Fruit fly (Drosophila melanogaster): Measurements from ENCODE around the gene CG7115.

CG7115 gene

DNA sequence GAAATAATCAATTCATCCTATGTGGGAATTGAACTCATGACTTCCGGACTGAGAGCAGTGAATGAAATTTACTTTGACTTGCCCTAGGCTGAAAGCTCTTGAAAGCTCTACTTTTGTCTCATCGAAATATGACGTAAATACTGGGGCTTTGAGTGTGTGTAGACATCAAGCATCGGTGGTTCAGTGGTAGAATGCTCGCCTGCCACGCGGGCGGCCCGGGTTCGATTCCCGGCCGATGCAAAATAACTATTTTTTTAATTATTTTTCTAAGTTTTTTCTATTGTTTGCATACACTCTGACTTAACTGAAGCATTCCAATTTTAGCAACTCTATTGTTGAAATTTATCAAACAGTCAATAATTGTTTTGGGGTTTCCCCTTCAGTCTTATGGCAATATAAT is 51.7 kb downstream of the CG7115 start (continued):
- TF ChIP-seq trem (tag; optimal IDR thresholded peaks at IDR 0.05): no peak
- no peak for TF ChIP-seq CG15011 (GFP tag; optimal IDR thresholded peaks at IDR 0.05)
- TF ChIP-seq CG2129 (GFP tag; IDR thresholded peaks at IDR 0.05; ENCODE audit: partially characterized antibody): no peak
- TF ChIP-seq CG1603 (tag; optimal IDR thresholded peaks at IDR 0.05): no peak
- no peak for TF ChIP-seq CG8478 (optimal IDR thresholded peaks at IDR 0.05)
- no peak for TF ChIP-seq Myb (GFP tag; optimal IDR thresholded peaks at IDR 0.05)
- no peak for TF ChIP-seq CG33213 (GFP tag; optimal IDR thresholded peaks at IDR 0.05)
- no peak for TF ChIP-seq Med (GFP tag)
- peak; percentile 92 for TF ChIP-seq Opbp (GFP tag; IDR thresholded peaks at IDR 0.05; ENCODE audit: partially characterized antibody)
- no peak for TF ChIP-seq CG10654 (GFP tag; optimal IDR thresholded peaks at IDR 0.05)
- no peak for TF ChIP-seq lilli (GFP tag; optimal IDR thresholded peaks at IDR 0.05)
- TF ChIP-seq CHES-1-like (GFP tag; optimal IDR thresholded peaks at IDR 0.05): no peak
- TF ChIP-seq Nf-YA (GFP tag; IDR thresholded peaks at IDR 0.05): no peak
- TF ChIP-seq amos (GFP tag; IDR thresholded peaks at IDR 0.05; ENCODE audit: partially characterized antibody): peak; percentile 72
- TF ChIP-seq CG13287 (GFP tag; IDR thresholded peaks at IDR 0.05; ENCODE audit: partially characterized antibody): peak; percentile 74
- TF ChIP-seq knrl (GFP tag; IDR thresholded peaks at IDR 0.05; ENCODE audit: partially characterized antibody): peak; percentile 78
- TF ChIP-seq CG34422 (GFP tag; IDR thresholded peaks at IDR 0.05): no peak
- no peak for TF ChIP-seq unpg (GFP tag; optimal IDR thresholded peaks at IDR 0.05)
- TF ChIP-seq ci (GFP tag; IDR thresholded peaks at IDR 0.05): peak; percentile 17; the same call in 2 of the 3 replicates
- no peak for TF ChIP-seq sisA (GFP tag; IDR thresholded peaks at IDR 0.05)
- TF ChIP-seq Ada2b (GFP tag; IDR thresholded peaks at IDR 0.05): no peak
- TF ChIP-seq grau (tag; optimal IDR thresholded peaks at IDR 0.05): no peak
- TF ChIP-seq Chrac-16 (GFP tag; optimal IDR thresholded peaks at IDR 0.05): no peak
- no peak for TF ChIP-seq ken (GFP tag; IDR thresholded peaks at IDR 0.05)
- peak; percentile 74 for TF ChIP-seq sna (GFP tag; IDR thresholded peaks at IDR 0.05; ENCODE audit: partially characterized antibody)
- peak; percentile 61; the same call in 3 of the 4 replicates for TF ChIP-seq Dll (GFP tag; IDR thresholded peaks at IDR 0.05; ENCODE audit: partially characterized antibody)
- no peak for TF ChIP-seq sc (optimal IDR thresholded peaks at IDR 0.05)
- no peak for TF ChIP-seq sc (GFP tag; optimal IDR thresholded peaks at IDR 0.05)
- no peak for TF ChIP-seq Mes4 (GFP tag; optimal IDR thresholded peaks at IDR 0.05)
- no peak for TF ChIP-seq vfl (GFP tag; optimal IDR thresholded peaks at IDR 0.05)
- TF ChIP-seq Hr39 (optimal IDR thresholded peaks at IDR 0.05): no peak
- peak; percentile 70 for TF ChIP-seq Scr (GFP tag; IDR thresholded peaks at IDR 0.05; ENCODE audit: partially characterized antibody)
- no peak for TF ChIP-seq CG10366 (GFP tag; IDR thresholded peaks at IDR 0.05)
- peak; percentile 59 for TF ChIP-seq unc-4 (GFP tag; IDR thresholded peaks at IDR 0.05; ENCODE audit: partially characterized antibody)
- no peak for TF ChIP-seq ATbp (GFP tag; optimal IDR thresholded peaks at IDR 0.05)
- no peak for TF ChIP-seq CG11093 (GFP tag; IDR thresholded peaks at IDR 0.05)
- TF ChIP-seq CoRest (tag; optimal IDR thresholded peaks at IDR 0.05): no peak
- peak; percentile 70 for TF ChIP-seq CG34224 (GFP tag; IDR thresholded peaks at IDR 0.05; ENCODE audit: partially characterized antibody)
- no peak for TF ChIP-seq Ets65A (GFP tag)
- TF ChIP-seq stc (GFP tag; IDR thresholded peaks at IDR 0.05): peak; percentile 50; the same call in 1 of the 2 replicates
- TF ChIP-seq CG7963 (GFP tag; IDR thresholded peaks at IDR 0.05; ENCODE audit: partially characterized antibody): peak; percentile 69; the same call in 2 of the 3 replicates
- TF ChIP-seq CG6683 (GFP tag; optimal IDR thresholded peaks at IDR 0.05): no peak
- TF ChIP-seq CG6654 (GFP tag; optimal IDR thresholded peaks at IDR 0.05): no peak
- TF ChIP-seq CG2678 (tag; optimal IDR thresholded peaks at IDR 0.05): no peak
- TF ChIP-seq CG32532 (GFP tag; IDR thresholded peaks at IDR 0.05): no peak
- peak; percentile 75 for TF ChIP-seq CG16813 (GFP tag; IDR thresholded peaks at IDR 0.05; ENCODE audit: partially characterized antibody)
- no peak for TF ChIP-seq Atf3 (GFP tag; optimal IDR thresholded peaks at IDR 0.05)
- TF ChIP-seq ind (GFP tag; optimal IDR thresholded peaks at IDR 0.05): no peak
- no peak for TF ChIP-seq btn (GFP tag; optimal IDR thresholded peaks at IDR 0.05)
- TF ChIP-seq CG15696 (tag; optimal IDR thresholded peaks at IDR 0.05): no peak
- TF ChIP-seq E2f1 (GFP tag; IDR thresholded peaks at IDR 0.05): no peak
- no peak for TF ChIP-seq CG32767 (GFP tag; IDR thresholded peaks at IDR 0.05)
